Worm (Caenorhabditis elegans) whole organism, young adult: ENCODE data around the gene ttbk-5.

Source experiments
- T26A5.8 ChIP-seq: sonication (generic microtip); optimal IDR thresholded peaks from 2 replicates; lab custom pipeline; 2016; ENCODE audit warnings: missing genetic modification characterization, missing compliant biosample characterization
- Y53F4B.3 ChIP-seq: fragments of 200-800 bp; sonication (Bioruptor generic); IDR thresholded peaks from 2 replicates; pipeline ENCODE4 v1.3.6; 2022; ENCODE audit warnings: missing genetic modification reagents, missing genetic modification characterization, missing compliant biosample characterization
- Y53G8AR.9 ChIP-seq: fragments of 200-800 bp; sonication (Bioruptor generic); conservative IDR thresholded peaks from 2 replicates; pipeline ENCODE4 v1.3.6; 2022; ENCODE audit warnings: missing genetic modification reagents, missing genetic modification characterization, missing compliant biosample characterization
- Y56A3A.18 ChIP-seq: fragments of 200-800 bp; sonication (Bioruptor generic); IDR thresholded peaks from 2 replicates; pipeline ENCODE4 v1.3.6; 2022; ENCODE audit warnings: missing genetic modification reagents, missing genetic modification characterization, missing compliant biosample characterization
- aptf-2 ChIP-seq: fragments of 200-800 bp; sonication (Bioruptor generic); conservative IDR thresholded peaks from 2 replicates; pipeline ENCODE4 v1.3.6; 2022; ENCODE audit warnings: missing genetic modification reagents, missing genetic modification characterization, missing compliant biosample characterization
- bed-2 ChIP-seq: fragments of 200-800 bp; sonication (Bioruptor generic); IDR thresholded peaks from 2 replicates; pipeline ENCODE4 v1.3.6; 2022; ENCODE audit warnings: missing genetic modification reagents, missing genetic modification characterization, missing compliant biosample characterization
- ets-4 ChIP-seq: fragments of 200-800 bp; sonication (Bioruptor generic); optimal IDR thresholded peaks from 2 replicates; lab custom pipeline; 2018; ENCODE audit warnings: mild to moderate bottlenecking, missing genetic modification characterization, missing compliant biosample characterization
- hsf-1 ChIP-seq: fragments of 200-800 bp; sonication (Bioruptor generic); IDR thresholded peaks from 2 replicates; pipeline ENCODE4 v1.3.6; 2022; ENCODE audit warnings: missing genetic modification reagents, missing genetic modification characterization, missing compliant biosample characterization
- lag-1 ChIP-seq: fragments of 200-800 bp; sonication (Bioruptor generic); IDR thresholded peaks from 2 replicates; pipeline ENCODE4 v1.3.6; 2022; ENCODE audit warnings: missing genetic modification reagents, missing genetic modification characterization, missing compliant biosample characterization
- let-607 ChIP-seq, 2 experiments: fragments of 200-800 bp in 1 of 2; sonication (Bioruptor generic) in 1 of 2; sonication (generic microtip) in 1 of 2; optimal IDR thresholded peaks; 2 replicates each; lab custom pipeline; 2016 to 2018; ENCODE audit warnings: mild to moderate bottlenecking in 2 of 2, missing compliant biosample characterization in 2 of 2, missing genetic modification characterization in 2 of 2, moderate library complexity in 2 of 2, missing genotype in 1 of 2
- nfyb-1 ChIP-seq: fragments of 200-800 bp; sonication (Bioruptor generic); IDR thresholded peaks from 2 replicates; pipeline ENCODE4 v1.3.6; 2022; ENCODE audit warnings: missing genetic modification reagents, missing genetic modification characterization, missing compliant biosample characterization
- nhr-120 ChIP-seq: fragments of 200-800 bp; sonication (Bioruptor generic); IDR thresholded peaks from 2 replicates; pipeline ENCODE4 v1.3.6; 2022; ENCODE audit warnings: missing genetic modification characterization, missing compliant biosample characterization
- nhr-90 ChIP-seq: sonication (generic microtip); optimal IDR thresholded peaks from 2 replicates; lab custom pipeline; 2016; ENCODE audit warnings: missing genotype, mild to moderate bottlenecking, missing genetic modification characterization, missing compliant biosample characterization
- sdz-38 ChIP-seq: sonication (generic microtip); optimal IDR thresholded peaks from 2 replicates; lab custom pipeline; 2016; ENCODE audit warnings: missing genotype, missing genetic modification characterization, missing compliant biosample characterization
- sea-2 ChIP-seq: fragments of 200-800 bp; sonication (Bioruptor generic); IDR thresholded peaks from 2 replicates; pipeline ENCODE4 v1.3.6; 2022; ENCODE audit warnings: missing genetic modification characterization, missing compliant biosample characterization
- zim-3 ChIP-seq: sonication (generic microtip); optimal IDR thresholded peaks from 2 replicates; lab custom pipeline; 2017; ENCODE audit warnings: mild to moderate bottlenecking, missing genetic modification characterization, moderate library complexity, missing compliant biosample characterization
- ztf-25 ChIP-seq: fragments of 200-800 bp; sonication (Bioruptor generic); IDR thresholded peaks from 2 replicates; pipeline ENCODE4 v1.3.6; 2022; ENCODE audit warnings: missing genetic modification reagents, missing genetic modification characterization, missing compliant biosample characterization
- ztf-28 ChIP-seq: fragments of 200-800 bp; sonication (Bioruptor generic); IDR thresholded peaks from 2 replicates; pipeline ENCODE4 v1.3.6; 2022; ENCODE audit warnings: missing genetic modification reagents, missing genetic modification characterization, missing compliant biosample characterization

ttbk-5 gene

DNA sequence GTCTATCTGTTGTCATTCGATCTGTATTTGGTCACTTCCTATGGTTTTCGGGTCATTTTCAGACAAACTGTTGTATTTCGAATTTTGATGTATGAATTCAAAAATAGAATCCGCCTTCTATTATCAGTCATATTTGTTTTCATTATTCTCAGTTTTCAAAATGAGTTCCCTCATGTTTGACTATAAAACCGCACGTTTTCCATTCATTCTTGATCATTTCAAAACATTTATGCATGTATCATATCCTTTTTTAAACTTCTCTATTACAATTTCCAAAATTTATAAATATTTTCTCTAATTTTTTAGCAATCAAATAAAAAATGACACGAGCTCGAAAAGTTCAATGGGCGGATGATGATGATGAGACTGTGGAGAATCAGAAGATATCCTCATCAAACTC, 47.3 kb downstream of the ttbk-5 start, which contains the start of gene K08F4.12:
Gene K08F4.12 (plus strand): TSS at position 301 of the 400 bp plus-strand sequence.
- TF ChIP-seq let-607 (tag; optimal IDR thresholded peaks at IDR 0.05; lab: Kevin White, UChicago) (no peak), sdz-38 (tag; lab: Kevin White, UChicago) (no peak), nhr-120 (GFP tag; lab: Robert Waterston, UW) (no peak), ztf-25 (GFP tag; lab: Robert Waterston, UW) (no peak), ztf-28 (GFP tag; lab: Robert Waterston, UW) (no peak), T26A5.8 (tag; lab: Kevin White, UChicago) (no peak), hsf-1 (GFP tag; lab: Robert Waterston, UW) (no peak), aptf-2 (GFP tag; lab: Robert Waterston, UW) (no peak), ets-4 (GFP tag; lab: Kevin White, UChicago) (no peak), sea-2 (GFP tag; lab: Robert Waterston, UW) (no peak), zim-3 (tag; lab: Kevin White, UChicago) (no peak), lag-1 (GFP tag; lab: Robert Waterston, UW) (no peak), Y53F4B.3 (GFP tag; lab: Robert Waterston, UW) (no peak), Y53G8AR.9 (GFP tag; lab: Robert Waterston, UW) (no peak)

ce11 chrIV:10140143-10140542, 49.7 kb downstream of the ttbk-5 start, which contains the start of gene gst-3:
gst-3 (minus strand) TSS chrIV:10140243.
- no peak for TF ChIP-seq nhr-90 (tag; lab: Kevin White, UChicago)
- no peak for TF ChIP-seq Y56A3A.18 (GFP tag; lab: Robert Waterston, UW)
- no peak for TF ChIP-seq bed-2 (GFP tag; lab: Robert Waterston, UW)
- no peak for TF ChIP-seq nfyb-1 (GFP tag; lab: Robert Waterston, UW)
